Worm (Caenorhabditis elegans): ENCODE measurements around the gene R04F11.5.

R04F11.5 gene

ce11 chrV:12299244-12299766 is 18.5 kb downstream of the R04F11.5 start:
- peak; percentile 79 for TF ChIP-seq elt-1 (tag; optimal IDR thresholded peaks at IDR 0.05)
- TF ChIP-seq tbx-2 (tag; optimal IDR thresholded peaks at IDR 0.05): no peak
- peak; percentile 23 for TF ChIP-seq nhr-23 (tag; optimal IDR thresholded peaks at IDR 0.05)
- TF ChIP-seq pha-4 (tag; optimal IDR thresholded peaks at IDR 0.05): peak; percentile 68
- TF ChIP-seq ceh-28 (tag; optimal IDR thresholded peaks at IDR 0.05): no peak
- no peak for TF ChIP-seq nhr-43 (tag; optimal IDR thresholded peaks at IDR 0.05; ENCODE audit: poor library complexity, severe bottlenecking)
- no peak for TF ChIP-seq nhr-77 (tag; optimal IDR thresholded peaks at IDR 0.05)
- no peak for TF ChIP-seq fos-1 (tag; optimal IDR thresholded peaks at IDR 0.05)

ce11 chrV:12298184-12298583 is 19.6 kb downstream of the R04F11.5 start:
- TF ChIP-seq nhr-76 (tag; optimal IDR thresholded peaks at IDR 0.05) (no peak), elt-2 (tag; optimal IDR thresholded peaks at IDR 0.05) (peak; percentile 72), nhr-11 (tag; optimal IDR thresholded peaks at IDR 0.05) (no peak), ama-1 (optimal IDR thresholded peaks at IDR 0.05) (peak; percentile 49), pha-4 (tag; optimal IDR thresholded peaks at IDR 0.05) (peak; percentile 33), pqm-1 (tag; optimal IDR thresholded peaks at IDR 0.05) (peak; percentile 59)

- peak; percentile 6 for TF ChIP-seq nhr-43 (tag; optimal IDR thresholded peaks at IDR 0.05; ENCODE audit: poor library complexity, severe bottlenecking)
- no peak for TF ChIP-seq lsy-12 (tag; optimal IDR thresholded peaks at IDR 0.05)
- peak; percentile 16 for TF ChIP-seq elt-1 (tag; optimal IDR thresholded peaks at IDR 0.05)
- TF ChIP-seq mdl-1 (tag; optimal IDR thresholded peaks at IDR 0.05): no peak
- TF ChIP-seq nhr-23 (tag; optimal IDR thresholded peaks at IDR 0.05): peak; percentile 5
- peak; percentile 52 for TF ChIP-seq nhr-25 (tag; optimal IDR thresholded peaks at IDR 0.05)
- TF ChIP-seq ceh-9 (tag; optimal IDR thresholded peaks at IDR 0.05): no peak
Measured at ce11 chrV:12296794-12297193, 21.0 kb downstream of the R04F11.5 start.

- TF ChIP-seq pha-4 (tag; optimal IDR thresholded peaks at IDR 0.05): no peak
- TF ChIP-seq pqm-1 (tag; optimal IDR thresholded peaks at IDR 0.05): peak; percentile 27
- TF ChIP-seq elt-2 (tag; optimal IDR thresholded peaks at IDR 0.05): peak; percentile 43
- no peak for TF ChIP-seq ceh-82 (tag; optimal IDR thresholded peaks at IDR 0.05)
Measured at ce11 chrV:12296122-12296521, 21.7 kb downstream of the R04F11.5 start.

ce11 chrV:12295520-12295919 is 22.3 kb downstream of the R04F11.5 start:
- TF ChIP-seq egl-27 (tag; optimal IDR thresholded peaks at IDR 0.05) (no peak), elt-1 (tag; optimal IDR thresholded peaks at IDR 0.05) (peak; percentile 28), tbx-2 (tag; optimal IDR thresholded peaks at IDR 0.05) (no peak), ceh-82 (tag; optimal IDR thresholded peaks at IDR 0.05) (no peak), fkh-2 (tag; optimal IDR thresholded peaks at IDR 0.05) (no peak), fkh-10 (GFP tag; optimal IDR thresholded peaks at IDR 0.05) (no peak)

DNA sequence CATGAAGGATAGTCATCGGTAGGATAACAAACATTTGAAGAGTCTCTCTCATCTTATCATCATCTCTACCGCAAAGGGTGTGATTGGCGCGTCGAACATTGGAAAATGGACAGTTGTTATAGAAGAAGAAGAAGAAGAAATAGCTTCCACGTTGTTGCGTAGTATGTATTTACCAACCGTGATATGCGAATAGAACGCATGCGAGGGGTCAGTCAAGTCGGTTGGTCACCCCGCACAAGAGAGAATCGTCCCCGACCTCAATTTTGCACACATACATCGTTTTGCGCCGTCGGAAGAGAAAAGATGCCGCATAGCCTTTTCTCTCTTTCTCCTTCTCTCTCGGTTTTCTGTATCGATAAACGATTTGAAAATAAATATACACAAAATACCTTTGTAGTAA is 22.8 kb downstream of the R04F11.5 start:
- no peak for TF ChIP-seq eor-1 (tag; optimal IDR thresholded peaks at IDR 0.05)
- TF ChIP-seq nhr-43 (tag; optimal IDR thresholded peaks at IDR 0.05; ENCODE audit: poor library complexity, severe bottlenecking): peak; percentile 2
- peak; percentile 80 for TF ChIP-seq nhr-23 (tag; optimal IDR thresholded peaks at IDR 0.05)

DNA sequence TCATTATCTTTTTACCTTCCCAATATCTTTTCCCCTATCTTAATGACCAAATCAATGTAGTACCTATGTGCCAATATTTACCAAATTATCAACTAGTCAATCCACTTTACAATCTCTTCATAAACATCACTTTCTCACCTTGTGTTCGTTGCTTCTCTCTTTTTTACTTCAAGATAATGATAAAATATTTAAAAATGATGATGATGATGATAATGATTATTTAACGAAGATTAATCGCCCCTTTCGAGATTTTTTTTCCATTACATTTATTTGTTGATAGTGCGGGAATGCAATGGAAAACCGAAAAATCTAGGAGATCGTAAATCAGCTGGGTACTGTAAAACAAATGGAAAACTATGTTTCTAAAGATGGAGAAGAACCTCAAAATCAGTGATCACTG is 23.7 kb downstream of the R04F11.5 start:
- TF ChIP-seq fos-1 (tag; optimal IDR thresholded peaks at IDR 0.05): no peak
- peak in 2 of 3 experiments; percentile 23 to 49 for TF ChIP-seq elt-3 (tag; optimal IDR thresholded peaks at IDR 0.05)
- TF ChIP-seq nhr-25 (tag; optimal IDR thresholded peaks at IDR 0.05): peak; percentile 4

DNA sequence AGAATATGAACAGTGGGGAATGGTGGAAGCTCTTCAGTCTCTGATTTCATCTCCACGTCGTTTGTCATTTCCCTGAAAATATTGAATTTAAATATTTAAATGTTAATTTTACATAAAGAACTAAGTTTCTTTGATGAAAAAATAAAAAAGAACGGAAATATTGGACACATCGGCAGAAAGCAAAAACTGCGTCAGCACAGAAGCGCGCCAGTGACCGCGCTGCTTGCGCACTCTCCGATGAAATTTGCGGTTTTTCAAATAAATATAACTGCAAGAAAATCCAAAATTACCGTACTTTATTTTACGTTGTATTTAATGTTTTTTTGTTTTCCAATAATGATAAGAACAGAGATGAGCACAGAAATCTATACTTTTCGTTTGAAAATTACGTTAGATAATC is 26.2 kb downstream of the R04F11.5 start, which contains the start of the genes srpa-68 and srh-16:
TSS of gene srpa-68 (minus strand) at position 72 of the 400 bp plus-strand sequence.
TSS of gene srh-16 (plus strand) at position 275 of the 400 bp plus-strand sequence.
- TF ChIP-seq pha-4 (tag; optimal IDR thresholded peaks at IDR 0.05) (peak; percentile 92), nhr-76 (tag; optimal IDR thresholded peaks at IDR 0.05) (no peak), nhr-25 (tag; optimal IDR thresholded peaks at IDR 0.05) (peak; percentile 70), mml-1 (tag; optimal IDR thresholded peaks at IDR 0.05) (no peak), lsy-12 (tag; optimal IDR thresholded peaks at IDR 0.05) (peak; percentile 79), nhr-43 (tag; optimal IDR thresholded peaks at IDR 0.05; ENCODE audit: poor library complexity, severe bottlenecking) (peak; percentile 80), elt-1 (tag; optimal IDR thresholded peaks at IDR 0.05) (peak; percentile 41), nfya-1 (tag; optimal IDR thresholded peaks at IDR 0.05; ENCODE audit: insufficient read depth) (peak; percentile 89), ceh-28 (tag; optimal IDR thresholded peaks at IDR 0.05) (peak; percentile 63), nhr-77 (tag; optimal IDR thresholded peaks at IDR 0.05) (peak; percentile 52), nhr-23 (tag; optimal IDR thresholded peaks at IDR 0.05) (peak; percentile 87), elt-2 (tag; optimal IDR thresholded peaks at IDR 0.05) (peak; percentile 61), skn-1 (tag; optimal IDR thresholded peaks at IDR 0.05) (peak; percentile 65), sea-2 (GFP tag; optimal IDR thresholded peaks at IDR 0.05) (no peak), fos-1 (tag; optimal IDR thresholded peaks at IDR 0.05) (no peak), ama-1 (optimal IDR thresholded peaks at IDR 0.05) (peak; percentile 35), daf-12 (tag; optimal IDR thresholded peaks at IDR 0.05) (no peak), egl-27 (tag; optimal IDR thresholded peaks at IDR 0.05) (no peak), unc-39 (tag; optimal IDR thresholded peaks at IDR 0.05) (no peak), nhr-237 (tag; optimal IDR thresholded peaks at IDR 0.05) (no peak), mdl-1 (tag; optimal IDR thresholded peaks at IDR 0.05) (peak; percentile 5), pqm-1 (tag; optimal IDR thresholded peaks at IDR 0.05) (peak; percentile 37), ZK546.5 (tag; optimal IDR thresholded peaks at IDR 0.05) (peak; percentile 1), nhr-12 (tag; optimal IDR thresholded peaks at IDR 0.05) (no peak), nhr-11 (tag; optimal IDR thresholded peaks at IDR 0.05) (peak; percentile 56), aly-2 (tag; optimal IDR thresholded peaks at IDR 0.05) (peak; percentile 4), fkh-10 (GFP tag; optimal IDR thresholded peaks at IDR 0.05) (peak; percentile 21), egl-5 (tag; optimal IDR thresholded peaks at IDR 0.05) (peak; percentile 58)

Data from whole organism, L3 larva.